Worm (Caenorhabditis elegans): ENCODE results near the gene Y5H2B.3.

The Y5H2B.3 gene

ce11 chrV:2177307-2177764 lies 10.8 kb upstream of the Y5H2B.3 start, which contains the start of gene srbc-17:
TSS of gene srbc-17 (plus strand) at chrV:2177714.
- TF ChIP-seq B0310.2 (tag; optimal IDR thresholded peaks at IDR 0.05) (no peak), pes-1 (GFP tag; IDR thresholded peaks at IDR 0.05) (no peak), ceh-36 (tag; optimal IDR thresholded peaks at IDR 0.05) (no peak), aly-1 (tag; optimal IDR thresholded peaks at IDR 0.05) (no peak), F13C5.2 (tag; optimal IDR thresholded peaks at IDR 0.05) (no peak), ceh-13 (GFP tag; optimal IDR thresholded peaks at IDR 0.05) (no peak), hnd-1 (tag; optimal IDR thresholded peaks at IDR 0.05) (no peak), sea-1 (GFP tag; conservative IDR thresholded peaks at IDR 0.05) (no peak), flt-1 (GFP tag; IDR thresholded peaks at IDR 0.05) (no peak), tbx-37 (GFP tag; conservative IDR thresholded peaks at IDR 0.05) (no peak), hmbx-1 (tag; optimal IDR thresholded peaks at IDR 0.05) (no peak), tra-4 (tag; optimal IDR thresholded peaks at IDR 0.05) (no peak), ets-7 (tag; optimal IDR thresholded peaks at IDR 0.05) (no peak), hmg-4 (GFP tag; optimal IDR thresholded peaks at IDR 0.05) (no peak), scrt-1 (GFP tag; IDR thresholded peaks at IDR 0.05) (no peak)

ce11 chrV:2179214-2179613 lies 8.9 kb upstream of the Y5H2B.3 start, which contains the start of gene cyp-33C1:
TSS of gene cyp-33C1 (plus strand) at chrV:2179514.
- TF ChIP-seq tbx-37 (GFP tag; conservative IDR thresholded peaks at IDR 0.05) (no peak), flt-1 (GFP tag; IDR thresholded peaks at IDR 0.05) (no peak), hnd-1 (tag; optimal IDR thresholded peaks at IDR 0.05) (no peak), hmg-4 (GFP tag; optimal IDR thresholded peaks at IDR 0.05) (no peak), ceh-36 (tag; optimal IDR thresholded peaks at IDR 0.05) (no peak), B0310.2 (tag; optimal IDR thresholded peaks at IDR 0.05) (no peak), tra-4 (tag; optimal IDR thresholded peaks at IDR 0.05) (no peak), ceh-13 (GFP tag; optimal IDR thresholded peaks at IDR 0.05) (no peak), aly-1 (tag; optimal IDR thresholded peaks at IDR 0.05) (no peak), ets-7 (tag; optimal IDR thresholded peaks at IDR 0.05) (no peak), F13C5.2 (tag; optimal IDR thresholded peaks at IDR 0.05) (no peak), pes-1 (GFP tag; IDR thresholded peaks at IDR 0.05) (no peak), ama-1 (optimal IDR thresholded peaks at IDR 0.05) (no peak), hmbx-1 (tag; optimal IDR thresholded peaks at IDR 0.05) (no peak)

ce11 chrV:2181738-2182137 lies 6.4 kb upstream of the Y5H2B.3 start, which contains the start of gene srbc-16:
TSS of gene srbc-16 (plus strand) at chrV:2182038.
- no peak for TF ChIP-seq aly-1 (tag; optimal IDR thresholded peaks at IDR 0.05)
- TF ChIP-seq B0310.2 (tag; optimal IDR thresholded peaks at IDR 0.05) = no peak
- no peak for TF ChIP-seq flt-1 (GFP tag; IDR thresholded peaks at IDR 0.05)
- TF ChIP-seq pes-1 (GFP tag; IDR thresholded peaks at IDR 0.05) = no peak
- no peak for TF ChIP-seq tbx-11 (GFP tag; IDR thresholded peaks at IDR 0.05)
- TF ChIP-seq sea-1 (GFP tag; conservative IDR thresholded peaks at IDR 0.05) = no peak
- no peak for TF ChIP-seq ets-7 (tag; optimal IDR thresholded peaks at IDR 0.05)
- no peak for TF ChIP-seq tra-4 (tag; optimal IDR thresholded peaks at IDR 0.05)

ce11 chrV:2183162-2183561 lies 4.9 kb upstream of the Y5H2B.3 start, which contains the start of gene cyp-33C2:
TSS of gene cyp-33C2 (plus strand) at chrV:2183488.
- no peak for TF ChIP-seq F13C5.2 (tag; optimal IDR thresholded peaks at IDR 0.05)

ce11 chrV:2185486-2185885 lies 2.6 kb upstream of the Y5H2B.3 start:
- TF ChIP-seq B0310.2 (tag; optimal IDR thresholded peaks at IDR 0.05) (no peak), pes-1 (GFP tag; IDR thresholded peaks at IDR 0.05) (no peak), hmg-4 (GFP tag; optimal IDR thresholded peaks at IDR 0.05) (no peak), ceh-13 (GFP tag; optimal IDR thresholded peaks at IDR 0.05) (no peak), tra-4 (tag; optimal IDR thresholded peaks at IDR 0.05) (no peak), aly-1 (tag; optimal IDR thresholded peaks at IDR 0.05) (no peak), hnd-1 (tag; optimal IDR thresholded peaks at IDR 0.05) (no peak), flt-1 (GFP tag; IDR thresholded peaks at IDR 0.05) (no peak), tbx-11 (GFP tag; IDR thresholded peaks at IDR 0.05) (no peak), ets-7 (tag; optimal IDR thresholded peaks at IDR 0.05) (no peak), scrt-1 (GFP tag; IDR thresholded peaks at IDR 0.05) (no peak), ama-1 (optimal IDR thresholded peaks at IDR 0.05) (no peak), ceh-36 (tag; optimal IDR thresholded peaks at IDR 0.05) (no peak), tbx-37 (GFP tag; conservative IDR thresholded peaks at IDR 0.05) (no peak)

ce11 chrV:2190383-2190782 lies 2.3 kb downstream of the Y5H2B.3 start:
- TF ChIP-seq pes-1 (GFP tag; IDR thresholded peaks at IDR 0.05) = no peak
- TF ChIP-seq ceh-36 (tag; optimal IDR thresholded peaks at IDR 0.05) = no peak

ce11 chrV:2191122-2191521 lies 3.0 kb downstream of the Y5H2B.3 start, which contains the start of gene srbc-42:
TSS of gene srbc-42 (minus strand) at chrV:2191222.
- TF ChIP-seq aly-1 (tag; optimal IDR thresholded peaks at IDR 0.05) = no peak
- no peak for TF ChIP-seq pes-1 (GFP tag; IDR thresholded peaks at IDR 0.05)
- TF ChIP-seq B0310.2 (tag; optimal IDR thresholded peaks at IDR 0.05) = no peak
- TF ChIP-seq tra-4 (tag; optimal IDR thresholded peaks at IDR 0.05) = no peak
- no peak for TF ChIP-seq ceh-13 (GFP tag; optimal IDR thresholded peaks at IDR 0.05)
- no peak for TF ChIP-seq F13C5.2 (tag; optimal IDR thresholded peaks at IDR 0.05)
- no peak for TF ChIP-seq ceh-36 (tag; optimal IDR thresholded peaks at IDR 0.05)

- no peak for TF ChIP-seq ets-7 (tag; optimal IDR thresholded peaks at IDR 0.05)
- no peak for TF ChIP-seq tbx-11 (GFP tag; IDR thresholded peaks at IDR 0.05)
- TF ChIP-seq ceh-13 (GFP tag; optimal IDR thresholded peaks at IDR 0.05) = no peak
- no peak for TF ChIP-seq B0310.2 (tag; optimal IDR thresholded peaks at IDR 0.05)
- no peak for TF ChIP-seq tbx-37 (GFP tag; conservative IDR thresholded peaks at IDR 0.05)
- TF ChIP-seq ama-1 (optimal IDR thresholded peaks at IDR 0.05) = no peak
Observed at ce11 chrV:2192117-2192516, 4.0 kb downstream of the Y5H2B.3 start, which contains the start of gene nhr-13. TSS of gene nhr-13 (plus strand) at chrV:2192485.

All from whole organism, early embryonic.